Fruit fly (Drosophila melanogaster) S2 (cell line): Measurements from ENCODE around the gene CG12116.

Experiments used
- CG8478 ChIP-seq: fragments of >200 bp; optimal IDR thresholded peaks from 2 replicates; lab custom pipeline; 2018
- CTCF ChIP-seq, 2 experiments: fragments of >200 bp; optimal IDR thresholded peaks; 2 replicates each; lab custom pipeline; 2018

Gene CG12116

DNA sequence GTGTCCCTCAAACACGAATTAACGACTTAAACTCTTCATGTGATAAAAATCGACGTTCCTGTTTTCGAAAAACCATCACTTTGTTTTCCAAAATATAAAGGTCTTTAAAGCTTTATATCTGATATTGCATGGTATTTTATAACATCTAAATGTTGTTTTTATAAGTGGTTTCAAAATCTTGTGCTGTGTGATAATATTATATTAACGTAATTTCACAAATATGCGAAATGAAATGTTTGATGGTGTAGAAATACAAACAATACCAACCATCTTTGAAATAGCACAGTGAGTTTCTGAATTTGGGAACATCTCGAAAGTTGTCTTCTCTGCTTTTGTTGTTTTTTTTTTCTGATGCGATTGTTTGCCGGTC lies 22.1 kb upstream of the CG12116 start:
- TF ChIP-seq CG8478 (lab: Kevin White, UChicago) (no peak), CTCF (optimal IDR thresholded peaks at IDR 0.05; lab: Kevin White, UChicago) (no peak)

dm6 chrX:8490291-8490975 lies 21.6 kb upstream of the CG12116 start:
- TF ChIP-seq CG8478 (lab: Kevin White, UChicago): no peak
- no peak for TF ChIP-seq CTCF (optimal IDR thresholded peaks at IDR 0.05; lab: Kevin White, UChicago)

- TF ChIP-seq CG8478 (lab: Kevin White, UChicago) (no peak), CTCF (optimal IDR thresholded peaks at IDR 0.05; lab: Kevin White, UChicago) (no peak)
These were observed 20.7 kb upstream of the CG12116 start, which contains the start of gene otu for dm6 chrX:8489485-8489970. otu (minus strand) TSS chrX:8489535.

- TF ChIP-seq CG8478 (lab: Kevin White, UChicago): no peak
- no peak for TF ChIP-seq CTCF (optimal IDR thresholded peaks at IDR 0.05; lab: Kevin White, UChicago)
These were observed 20.2 kb upstream of the CG12116 start, which contains the start of gene CG33181 for dm6 chrX:8489048-8489447. CG33181 (plus strand) TSS chrX:8489348.

- TF ChIP-seq CG8478 (lab: Kevin White, UChicago): no peak
- no peak for TF ChIP-seq CTCF (optimal IDR thresholded peaks at IDR 0.05; lab: Kevin White, UChicago)
These were observed 16.0 kb upstream of the CG12116 start for dm6 chrX:8484778-8485177.

DNA sequence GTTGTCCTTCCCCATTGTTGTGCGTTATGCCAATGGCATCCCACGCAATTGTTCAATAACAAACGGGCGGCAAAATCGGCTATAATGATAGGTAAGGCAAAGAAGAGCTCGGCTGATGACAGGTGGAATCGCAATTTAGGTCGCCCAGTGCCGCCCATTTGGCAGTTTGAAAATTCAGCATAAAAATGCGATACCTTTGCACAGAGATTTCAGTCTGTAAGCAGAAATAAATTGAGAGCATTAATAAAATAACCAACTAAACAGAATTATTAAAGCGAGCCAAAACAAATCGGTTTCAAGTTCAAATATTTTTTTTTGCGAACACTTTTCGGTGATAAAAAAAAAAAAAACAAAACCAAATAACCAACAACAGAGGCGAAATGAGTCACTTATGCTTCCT lies 14.9 kb upstream of the CG12116 start, which contains the start of gene CG33223:
TSS of gene CG33223 (minus strand) at position 215 of the 400 bp plus-strand sequence.
- TF ChIP-seq CG8478 (lab: Kevin White, UChicago) (no peak), CTCF (optimal IDR thresholded peaks at IDR 0.05; lab: Kevin White, UChicago) (no peak)

- TF ChIP-seq CTCF (optimal IDR thresholded peaks at IDR 0.05; lab: Kevin White, UChicago) (no peak), CG8478 (lab: Kevin White, UChicago) (no peak)
These were observed 12.7 kb upstream of the CG12116 start, which contains the start of gene Cp38 for dm6 chrX:8481462-8481861. Cp38 (plus strand) TSS chrX:8481837.

dm6 chrX:8479031-8479568 lies 10.3 kb upstream of the CG12116 start, which contains the start of gene Cp36:
Cp36 (plus strand) TSS chrX:8479319.
- TF ChIP-seq CTCF (optimal IDR thresholded peaks at IDR 0.05; lab: Kevin White, UChicago) (no peak), CG8478 (lab: Kevin White, UChicago) (no peak)

DNA sequence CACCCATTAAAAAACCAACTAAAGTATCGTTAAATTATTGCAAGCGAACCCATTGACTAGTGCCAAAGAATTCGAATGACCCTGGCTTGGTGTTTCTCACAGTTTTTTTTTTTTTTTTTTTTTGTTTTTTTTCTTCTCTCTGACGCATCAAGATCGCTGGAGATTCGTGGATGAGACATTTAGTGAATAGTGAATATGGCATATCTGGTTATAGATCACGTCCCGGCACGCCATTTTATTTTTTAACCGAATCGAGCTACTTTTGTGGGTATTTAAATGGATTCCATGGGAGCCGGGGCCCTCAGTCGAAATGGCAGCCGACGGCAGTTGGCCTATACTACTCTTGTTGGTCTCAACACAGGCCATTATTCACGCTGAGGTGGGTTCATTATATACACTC lies 8.0 kb upstream of the CG12116 start, which contains the start of gene Cp7Fc:
TSS of gene Cp7Fc (plus strand) at position 301 of the 400 bp plus-strand sequence.
- TF ChIP-seq CG8478 (lab: Kevin White, UChicago): no peak
- TF ChIP-seq CTCF (optimal IDR thresholded peaks at IDR 0.05; lab: Kevin White, UChicago): no peak

- TF ChIP-seq CG8478 (lab: Kevin White, UChicago) (no peak), CTCF (optimal IDR thresholded peaks at IDR 0.05; lab: Kevin White, UChicago) (no peak)
These were observed 6.8 kb upstream of the CG12116 start for dm6 chrX:8475657-8476056.

dm6 chrX:8473339-8473887 lies 4.6 kb upstream of the CG12116 start, which contains the start of gene Cp7Fb:
Cp7Fb (plus strand) TSS chrX:8473837.
- TF ChIP-seq CG8478 (lab: Kevin White, UChicago) (no peak), CTCF (optimal IDR thresholded peaks at IDR 0.05; lab: Kevin White, UChicago) (no peak)

DNA sequence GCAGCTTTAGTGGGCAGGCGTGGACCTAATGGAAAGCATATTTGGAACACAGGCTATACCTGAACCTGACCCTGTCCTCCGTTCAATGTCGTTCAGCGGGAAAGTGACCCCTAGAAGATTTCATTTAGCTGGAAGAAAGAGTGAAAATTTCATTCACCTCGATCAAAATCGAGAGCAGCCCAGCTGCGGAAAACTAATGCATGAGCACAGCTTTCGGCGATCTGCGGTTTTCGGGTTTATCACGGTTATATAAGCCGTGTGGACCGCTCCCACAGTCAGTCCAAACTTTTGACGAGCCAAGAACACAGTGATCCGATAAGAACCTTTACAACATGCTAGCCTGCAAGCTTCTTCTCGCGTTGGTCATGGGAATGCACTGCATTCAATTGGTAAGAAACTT lies 1.8 kb upstream of the CG12116 start, which contains the start of gene Cp7Fa:
TSS of gene Cp7Fa (plus strand) at position 301 of the 400 bp plus-strand sequence.
- no peak for TF ChIP-seq CG8478 (lab: Kevin White, UChicago)

- TF ChIP-seq CG8478 (lab: Kevin White, UChicago) (no peak), CTCF (optimal IDR thresholded peaks at IDR 0.05; lab: Kevin White, UChicago) (no peak)
These were observed 794 bp upstream of the CG12116 start for dm6 chrX:8469606-8470005.

DNA sequence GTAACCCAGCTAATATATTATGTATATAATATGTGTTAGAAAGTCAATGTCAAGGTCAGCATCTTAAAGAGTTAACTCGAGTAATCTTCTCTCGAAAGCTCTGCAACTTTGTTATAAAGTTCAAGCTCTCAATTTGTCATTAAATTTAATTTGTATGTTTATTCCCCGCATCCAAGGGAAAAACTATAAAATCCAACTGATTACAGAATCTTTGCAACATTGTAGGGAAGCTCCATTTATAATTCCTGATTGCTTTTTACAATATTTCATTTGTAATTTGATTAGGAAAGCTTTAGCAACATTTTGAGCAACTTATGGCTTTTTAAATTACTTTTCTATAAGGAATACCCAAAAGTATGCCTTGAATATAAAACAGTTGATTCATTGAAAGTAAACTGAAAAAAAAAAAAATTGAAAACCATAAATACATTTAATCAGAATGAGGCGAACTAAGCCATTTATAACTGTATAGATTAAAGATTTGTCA lies 2.0 kb downstream of the CG12116 start:
- TF ChIP-seq CTCF (optimal IDR thresholded peaks at IDR 0.05; lab: Kevin White, UChicago) (no peak), CG8478 (lab: Kevin White, UChicago) (no peak)
